Fruit fly (Drosophila melanogaster) whole organism, embryonic: ENCODE results near the gene CG14837.

Experiments
- CG16779 ChIP-seq: fragments of 200-800 bp; sonication (Bioruptor generic); IDR thresholded peaks from 2 replicates; pipeline ENCODE4 v1.3.6; 2022; ENCODE audit warnings: missing biosample characterization, missing genetic modification characterization
- Camta ChIP-seq: fragments of 200-800 bp; sonication (Bioruptor generic); optimal IDR thresholded peaks from 2 replicates; lab custom pipeline; 2016; ENCODE audit warnings: missing biosample characterization, missing genetic modification characterization
- Dll ChIP-seq: fragments of 200-800 bp; sonication (Bioruptor generic); IDR thresholded peaks from 4 replicates; pipeline ENCODE4 v1.3.6; 2022; ENCODE audit warnings: missing biosample characterization, missing genetic modification characterization; ENCODE audit not compliant: partially characterized antibody
- Gug ChIP-seq: fragments of 200-800 bp; sonication (Bioruptor generic); IDR thresholded peaks from 4 replicates; pipeline ENCODE4 v1.3.6; 2022; ENCODE audit warnings: missing biosample characterization, missing genetic modification characterization
- peb ChIP-seq: fragments of 200-800 bp; sonication (Bioruptor generic); IDR thresholded peaks from 2 replicates; pipeline ENCODE4 v1.3.6; 2022; ENCODE audit warnings: missing biosample characterization, missing genetic modification characterization

- TF ChIP-seq Camta (GFP tag; lab: Kevin White, UChicago) (no peak), Gug (GFP tag; lab: Robert Waterston, UW) (no peak), peb (GFP tag; lab: Robert Waterston, UW) (no peak), Dll (GFP tag; lab: Robert Waterston, UW) (no peak), CG16779 (no peak)
Measured at dm6 chr3L:7601122-7601841, 41.4 kb upstream of the CG14837 start.
